Worm (Caenorhabditis elegans) whole organism, L1 larva: Measurements from ENCODE around the gene srx-102.

Experiments
- C04F5.9 ChIP-seq: sonication (generic microtip); optimal IDR thresholded peaks from 2 replicates; lab custom pipeline; 2016; ENCODE audit warnings: missing genetic modification characterization, missing compliant biosample characterization
- C16A3.4 ChIP-seq: fragments of 150-350 bp; optimal IDR thresholded peaks from 2 replicates; lab custom pipeline; 2014; ENCODE audit warnings: missing biosample characterization, missing genetic modification characterization
- F16B12.6 ChIP-seq: fragments of 150-350 bp; optimal IDR thresholded peaks from 2 replicates; lab custom pipeline; 2014; ENCODE audit warnings: missing biosample characterization, missing genetic modification characterization
- aha-1 ChIP-seq: fragments of 150-350 bp; optimal IDR thresholded peaks from 2 replicates; lab custom pipeline; 2014; ENCODE audit warnings: missing biosample characterization, missing genetic modification characterization
- blmp-1 ChIP-seq: fragments of 150-350 bp; optimal IDR thresholded peaks from 2 replicates; lab custom pipeline; 2014; ENCODE audit warnings: missing biosample characterization, missing genetic modification characterization
- ceh-90 ChIP-seq: sonication (generic microtip); optimal IDR thresholded peaks from 2 replicates; lab custom pipeline; 2016; ENCODE audit warnings: missing genetic modification characterization, missing compliant biosample characterization
- ces-1 ChIP-seq: fragments of 150-350 bp; optimal IDR thresholded peaks from 2 replicates; lab custom pipeline; 2014; ENCODE audit warnings: missing biosample characterization, missing genetic modification reagents, missing genetic modification characterization
- dpl-1 ChIP-seq, 3 experiments: fragments of 150-350 bp in 2 of 3; sonication (generic microtip) in 1 of 3; optimal IDR thresholded peaks; 2 replicates each; lab custom pipeline; 2014 to 2017; ENCODE audit warnings: missing biosample characterization in 3 of 3, missing genetic modification characterization in 3 of 3, missing genetic modification reagents in 3 of 3
- dsc-1 ChIP-seq: sonication (generic microtip); optimal IDR thresholded peaks from 2 replicates; lab custom pipeline; 2016; ENCODE audit warnings: mild to moderate bottlenecking, missing genetic modification characterization, missing compliant biosample characterization
- efl-1 ChIP-seq, 4 experiments: fragments of 150-350 bp; optimal IDR thresholded peaks in 3 of 4; peaks in 1 of 4; 1 replicate in 1 of 4; 2 replicates in 3 of 4; lab custom pipeline; 2014; ENCODE audit warnings: missing biosample characterization in 2 of 4, missing genetic modification characterization in 2 of 4, missing genetic modification reagents in 2 of 4
- egl-27 ChIP-seq, 2 experiments: fragments of 150-350 bp in 1 of 2; sonication (generic microtip); optimal IDR thresholded peaks; 3 replicates each; lab custom pipeline; 2017 to 2018; ENCODE audit warnings: missing biosample characterization in 2 of 2, missing genetic modification characterization in 2 of 2, missing genetic modification reagents in 2 of 2
- elt-2 ChIP-seq: sonication (generic microtip); optimal IDR thresholded peaks from 2 replicates; lab custom pipeline; 2016; ENCODE audit warnings: missing genetic modification characterization, mild to moderate bottlenecking, inconsistent platforms, missing compliant biosample characterization, missing genetic modification reagents
- elt-3 ChIP-seq, 6 experiments: fragments of 150-350 bp in 1 of 6; sonication (generic microtip); optimal IDR thresholded peaks; 2 replicates each; lab custom pipeline; 2017 to 2018; ENCODE audit warnings: missing biosample characterization in 6 of 6, missing genetic modification characterization in 6 of 6, inconsistent platforms in 1 of 6
- fkh-10 ChIP-seq: sonication (generic microtip); optimal IDR thresholded peaks from 2 replicates; lab custom pipeline; 2017; ENCODE audit warnings: missing biosample characterization, missing genetic modification reagents, missing genetic modification characterization
- lin-13 ChIP-seq: fragments of 150-350 bp; optimal IDR thresholded peaks from 2 replicates; lab custom pipeline; 2014; ENCODE audit warnings: missing biosample characterization, missing genetic modification reagents, missing genetic modification characterization
- lin-14 ChIP-seq: fragments of 200-800 bp; sonication (Bioruptor generic); optimal IDR thresholded peaks from 2 replicates; lab custom pipeline; 2018; ENCODE audit warnings: mild to moderate bottlenecking, missing genetic modification characterization, moderate library complexity, missing compliant biosample characterization
- lin-15B ChIP-seq: fragments of 150-350 bp; sonication (generic microtip); optimal IDR thresholded peaks from 3 replicates; lab custom pipeline; 2014; ENCODE audit warnings: missing biosample characterization, missing genetic modification characterization
- lin-35 ChIP-seq, 2 experiments: fragments of 150-350 bp; optimal IDR thresholded peaks; 2 replicates each; lab custom pipeline; 2014; ENCODE audit warnings: missing biosample characterization in 2 of 2, missing genetic modification characterization in 2 of 2, missing genetic modification reagents in 2 of 2
- mdl-1 ChIP-seq, 2 experiments: fragments of 150-350 bp; optimal IDR thresholded peaks; 2 replicates each; lab custom pipeline; 2014 to 2017; ENCODE audit warnings: missing biosample characterization in 2 of 2, missing genetic modification characterization in 2 of 2, inconsistent platforms in 1 of 2
- nhr-28 ChIP-seq: fragments of 150-350 bp; optimal IDR thresholded peaks from 2 replicates; lab custom pipeline; 2014; ENCODE audit warnings: missing biosample characterization, missing genetic modification characterization
- nhr-71 ChIP-seq: sonication (generic microtip); optimal IDR thresholded peaks from 2 replicates; lab custom pipeline; 2016; ENCODE audit warnings: mild to moderate bottlenecking, missing genetic modification characterization, moderate library complexity, missing compliant biosample characterization
- nhr-77 ChIP-seq: fragments of 150-350 bp; optimal IDR thresholded peaks from 2 replicates; lab custom pipeline; 2014; ENCODE audit warnings: missing biosample characterization, missing genetic modification characterization
- nhr-90 ChIP-seq: sonication (generic microtip); optimal IDR thresholded peaks from 2 replicates; lab custom pipeline; 2016; ENCODE audit warnings: mild to moderate bottlenecking, missing genetic modification characterization, missing compliant biosample characterization; ENCODE audit not compliant: poor library complexity
- pag-3 ChIP-seq: sonication (generic microtip); optimal IDR thresholded peaks from 2 replicates; lab custom pipeline; 2017; ENCODE audit warnings: missing genetic modification characterization, mild to moderate bottlenecking, missing compliant biosample characterization, antibody characterized with exemption, borderline replicate concordance; ENCODE audit not compliant: insufficient read depth
- pax-3 ChIP-seq: fragments of 200-800 bp; sonication (Bioruptor generic); optimal IDR thresholded peaks from 2 replicates; lab custom pipeline; 2018; ENCODE audit warnings: mild to moderate bottlenecking, missing genetic modification characterization, moderate library complexity, missing compliant biosample characterization
- pqm-1 ChIP-seq: sonication (generic microtip); optimal IDR thresholded peaks from 3 replicates; lab custom pipeline; 2017; ENCODE audit warnings: missing biosample characterization, missing genetic modification characterization
- rnt-1 ChIP-seq: sonication (generic microtip); optimal IDR thresholded peaks from 2 replicates; lab custom pipeline; 2016; ENCODE audit warnings: mild to moderate bottlenecking, missing genetic modification characterization, moderate library complexity, missing compliant biosample characterization
- sptf-1 ChIP-seq: fragments of 150-350 bp; optimal IDR thresholded peaks from 2 replicates; lab custom pipeline; 2014; ENCODE audit warnings: missing biosample characterization, missing genetic modification characterization
- sup-37 ChIP-seq: fragments of 200-800 bp; sonication (Bioruptor generic); optimal IDR thresholded peaks from 2 replicates; lab custom pipeline; 2018; ENCODE audit warnings: mild to moderate bottlenecking, missing genetic modification characterization, missing compliant biosample characterization
- swsn-7 ChIP-seq: sonication (generic microtip); optimal IDR thresholded peaks from 2 replicates; lab custom pipeline; 2016; ENCODE audit warnings: missing genetic modification characterization, missing compliant biosample characterization
- tlp-1 ChIP-seq: fragments of 150-350 bp; optimal IDR thresholded peaks from 2 replicates; lab custom pipeline; 2014; ENCODE audit warnings: missing biosample characterization, missing genetic modification characterization
- vab-15 ChIP-seq: sonication (generic microtip); optimal IDR thresholded peaks from 2 replicates; lab custom pipeline; 2017; ENCODE audit warnings: missing genotype, mild to moderate bottlenecking, missing genetic modification characterization, missing compliant biosample characterization
- zip-4 ChIP-seq: fragments of 200-800 bp; sonication (Bioruptor generic); optimal IDR thresholded peaks from 2 replicates; lab custom pipeline; 2018; ENCODE audit warnings: mild to moderate bottlenecking, missing genetic modification characterization, moderate library complexity, missing compliant biosample characterization
- ztf-4 ChIP-seq: fragments of 150-350 bp; optimal IDR thresholded peaks from 2 replicates; lab custom pipeline; 2014; ENCODE audit warnings: missing biosample characterization, missing genetic modification characterization

Gene srx-102

DNA sequence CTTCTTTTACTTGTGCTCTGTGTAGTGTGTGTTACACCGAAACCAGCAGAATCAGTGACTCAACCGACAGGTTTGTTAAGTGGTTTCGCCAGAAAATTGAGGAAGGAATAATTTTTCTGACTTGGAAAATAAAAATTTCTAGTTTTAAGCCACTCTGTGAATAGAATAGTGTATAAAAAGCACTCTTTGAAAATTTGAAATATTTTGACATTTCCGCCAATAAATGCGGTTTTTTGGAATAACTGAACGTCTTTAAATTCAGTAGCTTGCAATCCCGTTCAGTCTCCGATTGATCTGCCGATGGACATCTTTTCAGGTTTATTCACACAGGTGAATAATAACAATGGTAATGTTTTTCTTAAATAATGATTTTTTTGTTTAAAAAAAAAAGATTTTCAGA, 30.1 kb downstream of the srx-102 start, which contains the start of gene F19B10.3:
Gene F19B10.3, plus strand, starts transcription at position 301 of the 400 bp plus-strand sequence.
- no peak for TF ChIP-seq nhr-71 (tag; lab: Kevin White, UChicago)
- TF ChIP-seq C16A3.4 (tag; lab: Kevin White, UChicago) = no peak
- TF ChIP-seq dpl-1 (GFP tag; optimal IDR thresholded peaks at IDR 0.05; lab: Kevin White, UChicago) = no peak
- TF ChIP-seq efl-1 (optimal IDR thresholded peaks at IDR 0.05; lab: Kevin White, UChicago) = no peak
- TF ChIP-seq efl-1 (GFP tag; optimal IDR thresholded peaks at IDR 0.05 in 1 of 2; lab: Kevin White, UChicago) = peak in 1 of 2 experiments; percentile 29

DNA sequence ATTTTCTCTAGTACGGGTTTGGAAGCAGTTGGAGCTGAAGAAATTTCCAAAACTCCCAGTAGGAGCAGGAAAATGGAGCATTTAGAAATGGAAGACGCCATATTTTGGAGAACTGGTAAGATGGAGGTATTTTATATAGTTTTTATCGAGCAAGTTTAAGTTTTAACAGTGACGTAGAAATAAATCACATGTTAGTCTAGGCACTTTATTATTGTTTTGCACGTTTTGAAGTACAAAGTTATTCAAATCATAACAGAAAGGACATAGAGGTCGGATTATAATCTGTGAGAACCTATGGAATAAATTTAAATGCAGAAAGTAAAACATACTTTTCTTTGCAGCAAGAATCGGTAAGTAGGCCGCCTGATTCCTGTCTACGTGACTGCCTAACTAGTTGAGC, 30.8 kb downstream of the srx-102 start, which contains the start of gene F19B10.6:
Gene F19B10.6, minus strand, starts transcription at position 101 of the 400 bp plus-strand sequence.
- TF ChIP-seq ztf-4 (tag; lab: Kevin White, UChicago) = no peak
- TF ChIP-seq dsc-1 (tag; lab: Kevin White, UChicago) = no peak
- TF ChIP-seq F16B12.6 = no peak
- no peak for TF ChIP-seq nhr-90 (tag; lab: Kevin White, UChicago)
- TF ChIP-seq nhr-28 (tag; lab: Kevin White, UChicago) = no peak
- TF ChIP-seq pqm-1 (tag; lab: Kevin White, UChicago) = no peak
- TF ChIP-seq pag-3 (tag; lab: Kevin White, UChicago) = no peak
- TF ChIP-seq mdl-1 (tag; optimal IDR thresholded peaks at IDR 0.05; lab: Kevin White, UChicago) = no peak
- TF ChIP-seq egl-27 (tag; optimal IDR thresholded peaks at IDR 0.05; lab: Kevin White, UChicago) = no peak
- TF ChIP-seq pax-3 (tag; lab: Kevin White, UChicago) = no peak
- no peak for TF ChIP-seq ceh-90 (tag; lab: Kevin White, UChicago)
- no peak for TF ChIP-seq sptf-1 (tag; lab: Kevin White, UChicago)

DNA sequence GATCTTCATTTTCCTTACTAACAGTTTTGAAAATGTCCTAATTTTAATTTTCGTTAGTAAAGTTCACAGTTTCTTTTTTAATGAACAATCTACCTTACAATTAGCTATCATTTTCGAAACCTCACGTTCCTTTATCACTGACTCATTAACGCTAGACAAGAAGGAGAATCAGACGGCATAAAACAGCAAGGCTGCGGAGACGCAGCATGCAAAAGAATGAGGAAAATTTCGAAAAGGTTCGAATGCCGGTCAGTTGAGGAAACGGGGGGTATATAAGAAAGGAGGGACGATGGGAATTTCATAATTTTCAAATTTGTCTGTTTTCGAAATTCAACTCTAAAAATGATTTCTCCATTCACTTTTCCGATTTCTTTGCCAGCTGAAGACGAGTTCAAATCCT, 32.6 kb downstream of the srx-102 start, which contains the start of gene F19B10.13:
Gene F19B10.13, plus strand, starts transcription at position 343 of the 400 bp plus-strand sequence.
- TF ChIP-seq fkh-10 (GFP tag; lab: Kevin White, UChicago) (no peak), elt-3 (tag; optimal IDR thresholded peaks at IDR 0.05; lab: Kevin White, UChicago) (peak in 1 of 6 experiments; percentile 9), swsn-7 (tag; lab: Kevin White, UChicago) (no peak), lin-14 (GFP tag; lab: Kevin White, UChicago) (peak; percentile 49), elt-2 (tag; lab: Kevin White, UChicago) (peak; percentile 41), lin-35 (GFP tag; optimal IDR thresholded peaks at IDR 0.05; lab: Kevin White, UChicago) (peak in 1 of 2 experiments; percentile 45), rnt-1 (tag; lab: Kevin White, UChicago) (peak; percentile 27), efl-1 (optimal IDR thresholded peaks at IDR 0.05; lab: Kevin White, UChicago) (peak; percentile 20 to 29), efl-1 (GFP tag; optimal IDR thresholded peaks at IDR 0.05 in 1 of 2; lab: Kevin White, UChicago) (no peak)

DNA sequence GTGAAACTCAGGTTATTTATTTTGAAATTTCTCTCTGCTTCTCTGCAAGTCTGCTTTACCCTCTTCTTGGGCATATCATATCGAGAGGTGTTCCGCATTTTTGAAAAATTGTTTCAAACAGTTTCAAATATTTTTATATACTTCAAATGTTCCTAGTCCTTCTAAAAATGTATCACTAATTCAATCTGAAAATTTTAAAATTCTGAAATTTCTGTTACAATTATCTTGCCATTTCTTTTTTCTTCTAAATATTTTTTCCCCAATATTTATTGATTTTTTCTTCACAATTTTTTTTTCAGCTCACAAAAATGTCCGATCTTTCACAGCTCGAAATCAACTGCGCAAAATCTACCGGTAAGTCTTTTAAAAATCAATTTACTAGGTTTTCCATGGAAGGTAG, 34.8 kb downstream of the srx-102 start, which contains the start of gene F19B10.4:
Gene F19B10.4, plus strand, starts transcription at position 301 of the 400 bp plus-strand sequence.
- TF ChIP-seq C04F5.9 (tag; lab: Kevin White, UChicago) (no peak), lin-13 (GFP tag; lab: Kevin White, UChicago) (no peak), sup-37 (no peak), nhr-71 (tag; lab: Kevin White, UChicago) (no peak), mdl-1 (tag; optimal IDR thresholded peaks at IDR 0.05; lab: Kevin White, UChicago) (no peak), nhr-90 (tag; lab: Kevin White, UChicago) (no peak)

DNA sequence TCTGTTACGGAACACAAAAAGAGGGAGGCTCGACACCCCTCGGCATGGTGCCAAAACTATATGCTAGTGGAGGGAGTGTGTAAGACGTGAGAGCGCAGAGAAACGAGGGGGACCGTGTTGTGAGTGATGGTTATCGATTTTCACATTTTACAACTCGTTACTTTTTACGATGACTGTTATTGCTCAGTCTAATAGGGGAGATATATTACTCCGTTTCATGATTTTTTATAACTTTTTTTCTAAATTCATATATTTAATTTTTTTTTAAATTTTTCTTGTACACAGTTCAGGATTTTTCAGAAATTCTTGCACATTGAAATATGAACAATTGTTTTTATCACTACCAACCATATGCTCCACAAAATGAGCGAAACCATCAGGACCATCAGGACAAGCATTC, 39.2 kb downstream of the srx-102 start, which contains the start of gene F19B10.5:
Gene F19B10.5, plus strand, starts transcription at position 301 of the 400 bp plus-strand sequence.
- TF ChIP-seq efl-1 (optimal IDR thresholded peaks at IDR 0.05; lab: Kevin White, UChicago) (no peak), efl-1 (GFP tag; optimal IDR thresholded peaks at IDR 0.05 in 1 of 2; lab: Kevin White, UChicago) (peak in 1 of 2 experiments; percentile 31), aha-1 (no peak)

DNA sequence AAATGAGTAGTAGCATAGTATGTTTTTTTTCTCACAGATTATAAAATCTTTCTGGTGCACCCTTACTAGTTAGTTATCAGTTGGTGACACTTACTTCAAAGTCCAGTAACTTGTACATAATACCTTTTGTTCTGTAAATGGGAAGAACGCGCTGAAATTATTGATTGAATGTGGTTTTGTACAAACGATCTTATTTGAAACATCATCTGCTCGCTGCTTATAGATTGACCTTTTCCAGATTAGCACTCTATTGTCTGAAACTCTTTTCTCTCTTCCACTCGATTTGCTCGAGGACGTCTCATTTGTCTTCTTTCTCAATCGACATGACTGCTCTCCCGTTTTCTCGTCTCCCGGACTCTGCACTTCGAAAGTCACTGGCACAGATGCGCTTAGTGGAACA, 47.5 kb downstream of the srx-102 start, which contains the start of gene fbxb-33:
Gene fbxb-33, plus strand, starts transcription at position 301 of the 400 bp plus-strand sequence.
- TF ChIP-seq ces-1 (GFP tag; lab: Kevin White, UChicago) (no peak), blmp-1 (no peak), zip-4 (GFP tag; lab: Kevin White, UChicago) (no peak), nhr-90 (tag; lab: Kevin White, UChicago) (no peak), nhr-77 (tag; lab: Kevin White, UChicago) (no peak), vab-15 (tag; lab: Kevin White, UChicago) (no peak), lin-15B (no peak), tlp-1 (no peak)
